Worm (Caenorhabditis elegans): Measurements from ENCODE around the gene F47D12.9.

ce11 chrIII:6341878-6342453, 38.8 kb upstream of the F47D12.9 start, which contains the start of gene rpn-13:
- TF ChIP-seq rpc-1 (optimal IDR thresholded peaks at IDR 0.05) (no peak), rpc-1 (tag; optimal IDR thresholded peaks at IDR 0.05) (no peak), ceh-27 (GFP tag; optimal IDR thresholded peaks at IDR 0.05) (no peak), zim-3 (tag; optimal IDR thresholded peaks at IDR 0.05) (no peak), Y53G8AR.9 (GFP tag; conservative IDR thresholded peaks at IDR 0.05) (no peak)
